Fruit fly (Drosophila melanogaster) whole organism, prepupa: ENCODE data around the gene CG5645.

Experiments used
- CG10631 ChIP-seq: fragments of 200-800 bp; sonication (Bioruptor generic); optimal IDR thresholded peaks from 2 replicates; lab custom pipeline; 2016; ENCODE audit warnings: missing biosample characterization, missing genetic modification characterization
- CG10669 ChIP-seq: fragments of 200-800 bp; sonication (Bioruptor generic); optimal IDR thresholded peaks from 3 replicates; lab custom pipeline; 2018; ENCODE audit warnings: missing biosample characterization, mild to moderate bottlenecking, missing genetic modification characterization, moderate library complexity
- CG11294 ChIP-seq: fragments of 200-800 bp; sonication (Bioruptor generic); IDR thresholded peaks from 2 replicates; pipeline ENCODE4 v1.3.6; 2022; ENCODE audit warnings: missing biosample characterization, missing genetic modification characterization
- CG11762 ChIP-seq: fragments of 200-800 bp; sonication (Bioruptor generic); optimal IDR thresholded peaks from 3 replicates; lab custom pipeline; 2016; ENCODE audit warnings: missing biosample characterization, missing genetic modification characterization; ENCODE audit not compliant: insufficient read depth
- CG15336 ChIP-seq: fragments of 200-800 bp; sonication (Bioruptor generic); IDR thresholded peaks from 2 replicates; pipeline ENCODE4 v1.3.6; 2022; ENCODE audit warnings: missing biosample characterization, missing genetic modification characterization
- CG1621 ChIP-seq: fragments of 200-800 bp; sonication (Bioruptor generic); optimal IDR thresholded peaks from 3 replicates; lab custom pipeline; 2018; ENCODE audit warnings: missing biosample characterization, mild to moderate bottlenecking, missing genetic modification characterization
- CG16779 ChIP-seq: fragments of 200-800 bp; sonication (Bioruptor generic); optimal IDR thresholded peaks from 3 replicates; lab custom pipeline; 2017; ENCODE audit warnings: missing biosample characterization, mild to moderate bottlenecking, missing genetic modification characterization
- CG3032 ChIP-seq: fragments of 200-800 bp; optimal IDR thresholded peaks from 2 replicates; lab custom pipeline; 2019; ENCODE audit warnings: missing biosample characterization, mild to moderate bottlenecking, missing genetic modification characterization, moderate library complexity
- CG31627 ChIP-seq: fragments of 200-800 bp; sonication (Bioruptor generic); optimal IDR thresholded peaks from 3 replicates; lab custom pipeline; 2016; ENCODE audit warnings: missing biosample characterization, missing genetic modification characterization
- CG32006 ChIP-seq: fragments of 200-800 bp; sonication (Bioruptor generic); optimal IDR thresholded peaks from 3 replicates; lab custom pipeline; 2017; ENCODE audit warnings: missing biosample characterization, mild to moderate bottlenecking, missing genetic modification characterization
- CG34406 ChIP-seq: fragments of 200-800 bp; sonication (Bioruptor generic); optimal IDR thresholded peaks from 3 replicates; lab custom pipeline; 2016; ENCODE audit warnings: missing biosample characterization, missing genetic modification characterization
- CG3919 ChIP-seq: fragments of 200-800 bp; sonication (Bioruptor generic); optimal IDR thresholded peaks from 3 replicates; lab custom pipeline; 2016; ENCODE audit warnings: missing biosample characterization, missing genetic modification characterization
- CG6163 ChIP-seq: fragments of 200-800 bp; sonication (Bioruptor generic); IDR thresholded peaks from 3 replicates; pipeline ENCODE4 v1.3.6; 2022; ENCODE audit warnings: missing biosample characterization, missing genetic modification characterization
- CG6792 ChIP-seq: fragments of 200-800 bp; sonication (Bioruptor generic); optimal IDR thresholded peaks from 3 replicates; lab custom pipeline; 2016; ENCODE audit warnings: missing biosample characterization, missing genetic modification characterization
- CG6808 ChIP-seq: fragments of 200-800 bp; sonication (Bioruptor generic); optimal IDR thresholded peaks from 3 replicates; lab custom pipeline; 2017; ENCODE audit warnings: missing biosample characterization, missing genetic modification characterization, mild to moderate bottlenecking, moderate library complexity, missing genetic modification reagents
- CG8119 ChIP-seq: fragments of 200-800 bp; sonication (Bioruptor generic); IDR thresholded peaks from 3 replicates; pipeline ENCODE4 v1.3.6; 2022; ENCODE audit warnings: missing biosample characterization, missing genetic modification characterization
- CG8632 ChIP-seq: fragments of 200-800 bp; sonication (Bioruptor generic); optimal IDR thresholded peaks from 3 replicates; lab custom pipeline; 2016; ENCODE audit warnings: missing biosample characterization, missing genetic modification characterization
- Eip75B ChIP-seq: fragments of 200-800 bp; sonication (Bioruptor generic); optimal IDR thresholded peaks from 3 replicates; lab custom pipeline; 2016; ENCODE audit warnings: missing biosample characterization, missing genetic modification characterization
- Eip93F ChIP-seq: fragments of 200-800 bp; sonication (Bioruptor generic); optimal IDR thresholded peaks from 2 replicates; lab custom pipeline; 2016; ENCODE audit warnings: missing biosample characterization, mild to moderate bottlenecking, missing genetic modification characterization
- Ets21C ChIP-seq: fragments of 200-800 bp; sonication (Bioruptor generic); optimal IDR thresholded peaks from 3 replicates; lab custom pipeline; 2016; ENCODE audit warnings: missing biosample characterization, missing genetic modification characterization
- Ets96B ChIP-seq: fragments of 200-800 bp; optimal IDR thresholded peaks from 2 replicates; lab custom pipeline; 2019; ENCODE audit warnings: missing biosample characterization, mild to moderate bottlenecking, missing genetic modification characterization, moderate library complexity
- Hr38 ChIP-seq: sonication (Bioruptor generic); optimal IDR thresholded peaks from 2 replicates; lab custom pipeline; 2016; ENCODE audit warnings: missing biosample characterization, missing genetic modification characterization
- Hr39 ChIP-seq: fragments of 200-800 bp; sonication (Bioruptor generic); optimal IDR thresholded peaks from 2 replicates; lab custom pipeline; 2016; ENCODE audit warnings: missing biosample characterization, missing genetic modification characterization
- Met ChIP-seq: fragments of 200-800 bp; sonication (Bioruptor generic); optimal IDR thresholded peaks from 3 replicates; lab custom pipeline; 2016; ENCODE audit warnings: missing biosample characterization, missing genetic modification characterization
- OdsH ChIP-seq: fragments of 200-800 bp; sonication (Bioruptor generic); optimal IDR thresholded peaks from 3 replicates; lab custom pipeline; 2016; ENCODE audit warnings: missing biosample characterization, missing genetic modification characterization
- Smox ChIP-seq: fragments of 200-800 bp; sonication (Bioruptor generic); optimal IDR thresholded peaks from 3 replicates; lab custom pipeline; 2016; ENCODE audit warnings: missing biosample characterization, missing genetic modification characterization
- Sox102F ChIP-seq: fragments of 200-800 bp; sonication (Bioruptor generic); optimal IDR thresholded peaks from 2 replicates; lab custom pipeline; 2016; ENCODE audit warnings: missing biosample characterization, mild to moderate bottlenecking, missing genetic modification characterization
- Sox15 ChIP-seq: fragments of 200-800 bp; sonication (Bioruptor generic); optimal IDR thresholded peaks from 3 replicates; lab custom pipeline; 2016; ENCODE audit warnings: missing biosample characterization, missing genetic modification characterization
- achi ChIP-seq: fragments of 200-800 bp; sonication (Bioruptor generic); optimal IDR thresholded peaks from 3 replicates; lab custom pipeline; 2016; ENCODE audit warnings: missing biosample characterization, missing genetic modification characterization
- acj6 ChIP-seq: fragments of 200-800 bp; sonication (Bioruptor generic); optimal IDR thresholded peaks from 3 replicates; lab custom pipeline; 2016; ENCODE audit warnings: missing biosample characterization, missing genetic modification characterization
- cyc ChIP-seq: fragments of 200-800 bp; sonication (Bioruptor generic); optimal IDR thresholded peaks from 3 replicates; lab custom pipeline; 2016; ENCODE audit warnings: missing biosample characterization, missing genetic modification characterization
- dac ChIP-seq: fragments of 200-800 bp; sonication (Bioruptor generic); optimal IDR thresholded peaks from 2 replicates; lab custom pipeline; 2017; ENCODE audit warnings: missing biosample characterization, mild to moderate bottlenecking, missing genetic modification characterization
- dsx ChIP-seq: fragments of 200-800 bp; optimal IDR thresholded peaks from 3 replicates; lab custom pipeline; 2019; ENCODE audit warnings: missing biosample characterization, mild to moderate bottlenecking, missing genetic modification characterization, moderate library complexity; ENCODE audit not compliant: poor library complexity, severe bottlenecking
- esn ChIP-seq: fragments of 200-800 bp; sonication (Bioruptor generic); optimal IDR thresholded peaks from 2 replicates; lab custom pipeline; 2016; ENCODE audit warnings: missing biosample characterization, mild to moderate bottlenecking, missing genetic modification characterization, moderate library complexity
- fkh ChIP-seq: fragments of 200-800 bp; sonication (Bioruptor generic); optimal IDR thresholded peaks from 3 replicates; lab custom pipeline; 2017; ENCODE audit warnings: missing biosample characterization, mild to moderate bottlenecking, missing genetic modification characterization, moderate library complexity
- lz ChIP-seq: fragments of 200-800 bp; sonication (Bioruptor generic); optimal IDR thresholded peaks from 3 replicates; lab custom pipeline; 2016; ENCODE audit warnings: missing biosample characterization, missing genetic modification characterization
- net ChIP-seq: fragments of 200-800 bp; sonication (Bioruptor generic); optimal IDR thresholded peaks from 3 replicates; lab custom pipeline; 2016; ENCODE audit warnings: missing biosample characterization, missing genetic modification characterization
- pdm3 ChIP-seq: fragments of 200-800 bp; sonication (Bioruptor generic); optimal IDR thresholded peaks from 3 replicates; lab custom pipeline; 2016; ENCODE audit warnings: missing biosample characterization, missing genetic modification characterization
- salr ChIP-seq, 2 experiments: fragments of 200-800 bp; sonication (Bioruptor generic); optimal IDR thresholded peaks; 3 replicates each; lab custom pipeline; 2016 to 2018; ENCODE audit warnings: missing biosample characterization in 2 of 2, missing genetic modification characterization in 2 of 2, mild to moderate bottlenecking in 1 of 2
- spab ChIP-seq: fragments of 200-800 bp; sonication (Bioruptor generic); optimal IDR thresholded peaks from 2 replicates; lab custom pipeline; 2017; ENCODE audit warnings: missing biosample characterization, mild to moderate bottlenecking, missing genetic modification characterization, missing genetic modification reagents
- ss ChIP-seq, 2 experiments: fragments of 200-800 bp; sonication (Bioruptor generic); optimal IDR thresholded peaks; 2 replicates in 1 of 2; 3 replicates in 1 of 2; lab custom pipeline; 2017 to 2018; ENCODE audit warnings: mild to moderate bottlenecking in 2 of 2, missing biosample characterization in 2 of 2, missing genetic modification characterization in 2 of 2, moderate library complexity in 1 of 2
- svp ChIP-seq: fragments of 200-800 bp; sonication (Bioruptor generic); peaks from one replicate; lab custom pipeline; 2016; ENCODE audit warnings: missing biosample characterization, missing genetic modification characterization
- topi ChIP-seq: fragments of 200-800 bp; sonication (Bioruptor generic); optimal IDR thresholded peaks from 3 replicates; lab custom pipeline; 2016; ENCODE audit warnings: missing biosample characterization, missing genetic modification characterization
- vri ChIP-seq: fragments of 200-800 bp; sonication (Bioruptor generic); optimal IDR thresholded peaks from 3 replicates; lab custom pipeline; 2016; ENCODE audit warnings: missing biosample characterization, mild to moderate bottlenecking, missing genetic modification characterization

CG5645 gene

DNA sequence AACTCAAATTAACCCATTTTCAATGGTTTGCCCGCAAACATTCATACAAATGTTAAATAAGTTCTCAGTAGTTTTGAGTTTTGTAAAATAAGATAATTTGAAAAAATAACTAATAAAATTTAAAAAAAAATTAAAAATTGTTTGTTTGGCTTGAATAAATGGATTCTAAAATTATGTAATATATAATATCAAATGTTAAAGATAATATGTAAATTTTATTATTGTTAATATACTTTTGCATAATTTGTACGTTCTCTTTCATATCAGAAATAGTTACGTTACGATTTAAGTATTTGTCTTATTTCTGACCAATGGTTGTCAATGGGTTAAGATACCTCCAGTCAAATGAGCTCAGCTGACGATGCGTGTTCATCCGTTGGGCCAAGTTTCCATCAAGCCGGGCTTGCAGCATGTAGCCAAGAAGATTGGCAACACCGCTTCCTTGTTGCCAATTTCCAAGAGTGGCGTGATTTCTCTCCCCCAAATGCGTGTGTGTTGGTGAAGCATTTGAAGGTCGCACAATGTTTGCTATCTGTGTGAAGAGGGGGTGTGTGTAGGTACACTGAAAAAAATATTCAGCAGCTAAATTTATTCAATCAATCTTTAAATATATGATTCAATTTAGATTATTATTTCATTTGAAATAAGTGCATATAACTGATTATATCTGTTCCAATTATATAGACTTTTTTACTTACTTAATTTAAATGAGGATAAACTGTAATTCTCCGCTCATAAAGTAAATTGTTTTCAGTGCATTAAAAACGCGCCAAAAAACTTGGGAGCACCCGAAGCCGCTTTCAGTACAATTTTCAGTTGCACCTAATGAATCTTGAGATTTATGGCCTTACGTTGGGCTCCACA, 39.5 kb downstream of the CG5645 start (continued):
- peak; percentile 14 for TF ChIP-seq CG10669
- TF ChIP-seq Hr39, result peak; percentile 7
- peak; percentile 68 for TF ChIP-seq CG8119 (GFP tag; lab: Robert Waterston, UW)
- TF ChIP-seq esn (GFP tag; lab: Kevin White, UChicago), result peak; percentile 50
- TF ChIP-seq CG6808 (GFP tag; lab: Kevin White, UChicago), result peak; percentile 42
- TF ChIP-seq ss (GFP tag; optimal IDR thresholded peaks at IDR 0.05; lab: Kevin White, UChicago), result peak; percentile 38 to 64
- TF ChIP-seq OdsH (GFP tag; lab: Kevin White, UChicago), result peak; percentile 34
- peak; percentile 6 for TF ChIP-seq Sox15 (GFP tag; lab: Kevin White, UChicago)
- peak; percentile 73 for TF ChIP-seq CG32006 (GFP tag; lab: Kevin White, UChicago)
- peak; percentile 66 for TF ChIP-seq Smox (GFP tag; lab: Kevin White, UChicago)
- no peak for TF ChIP-seq Eip93F (GFP tag; lab: Kevin White, UChicago)
- peak; percentile 77 for TF ChIP-seq svp (GFP tag; lab: Kevin White, UChicago)
- TF ChIP-seq salr (GFP tag; optimal IDR thresholded peaks at IDR 0.05; lab: Kevin White, UChicago), result peak in 1 of 2 experiments; percentile 32
- TF ChIP-seq CG6792 (GFP tag; lab: Kevin White, UChicago), result peak; percentile 21
- peak; percentile 42 for TF ChIP-seq achi
- peak; percentile 26 for TF ChIP-seq vri (GFP tag; lab: Kevin White, UChicago)
- peak; percentile 75 for TF ChIP-seq CG15336
- peak; percentile 66 for TF ChIP-seq CG3919 (GFP tag; lab: Kevin White, UChicago)
- TF ChIP-seq pdm3 (GFP tag; lab: Kevin White, UChicago), result peak; percentile 57
- peak; percentile 44 for TF ChIP-seq acj6 (GFP tag; lab: Kevin White, UChicago)
- peak; percentile 23 for TF ChIP-seq CG11762 (GFP tag; lab: Kevin White, UChicago)
- TF ChIP-seq CG16779 (tag; lab: Kevin White, UChicago), result no peak
- TF ChIP-seq CG3032 (tag; lab: Kevin White, UChicago), result peak; percentile 74
- peak; percentile 66 for TF ChIP-seq dsx (GFP tag; lab: Kevin White, UChicago)
- peak; percentile 75 for TF ChIP-seq CG6163 (GFP tag; lab: Robert Waterston, UW)
- TF ChIP-seq, all 60 proteins: peak for 52

DNA sequence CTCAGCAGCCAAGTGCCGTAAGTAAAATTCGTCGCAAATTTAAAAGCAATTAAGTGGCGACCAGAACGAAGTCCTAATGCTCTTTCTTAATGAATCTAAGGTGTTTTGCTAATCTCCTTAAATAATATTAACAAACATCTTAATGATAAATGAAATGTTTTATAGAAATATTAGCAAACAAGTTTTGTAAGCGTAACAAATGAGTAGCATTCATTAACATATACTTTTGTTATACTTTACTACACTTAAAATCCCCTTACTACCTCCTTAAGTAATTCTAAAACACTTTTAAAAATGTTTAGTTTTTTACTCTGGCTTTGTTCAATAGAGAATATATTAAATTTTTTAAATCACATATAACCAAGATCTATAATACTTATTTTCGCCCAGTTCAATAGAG, 40.5 kb downstream of the CG5645 start:
- TF ChIP-seq vri (GFP tag; lab: Kevin White, UChicago), result no peak
- no peak for TF ChIP-seq achi
- TF ChIP-seq Sox102F (GFP tag; lab: Kevin White, UChicago), result no peak
- TF ChIP-seq CG10669, result no peak
- TF ChIP-seq lz, result peak; percentile 31
- TF ChIP-seq CG31627, result peak; percentile 8
- TF ChIP-seq dac (GFP tag; lab: Kevin White, UChicago), result no peak
- no peak for TF ChIP-seq Ets21C
- TF ChIP-seq esn (GFP tag; lab: Kevin White, UChicago), result peak; percentile 66
- no peak for TF ChIP-seq Hr38 (GFP tag; lab: Kevin White, UChicago)
- no peak for TF ChIP-seq spab (GFP tag; lab: Kevin White, UChicago)
- TF ChIP-seq acj6 (GFP tag; lab: Kevin White, UChicago), result no peak
- TF ChIP-seq Smox (GFP tag; lab: Kevin White, UChicago), result peak; percentile 31
- TF ChIP-seq CG15336, result no peak
- no peak for TF ChIP-seq fkh (GFP tag; lab: Kevin White, UChicago)
- TF ChIP-seq OdsH (GFP tag; lab: Kevin White, UChicago), result peak; percentile 2
- peak; percentile 37 for TF ChIP-seq Met (GFP tag; lab: Kevin White, UChicago)
- peak; percentile 1 for TF ChIP-seq Hr39
- no peak for TF ChIP-seq CG8632 (GFP tag; lab: Kevin White, UChicago)
- TF ChIP-seq CG32006 (GFP tag; lab: Kevin White, UChicago), result no peak
- no peak for TF ChIP-seq net (GFP tag; lab: Kevin White, UChicago)
- TF ChIP-seq topi, result peak; percentile 20
- no peak for TF ChIP-seq ss (GFP tag; optimal IDR thresholded peaks at IDR 0.05; lab: Kevin White, UChicago)
- TF ChIP-seq pdm3 (GFP tag; lab: Kevin White, UChicago), result peak; percentile 16
- no peak for TF ChIP-seq Ets96B (tag; lab: Kevin White, UChicago)
- peak; percentile 28 for TF ChIP-seq cyc (GFP tag; lab: Kevin White, UChicago)
- TF ChIP-seq Sox15 (GFP tag; lab: Kevin White, UChicago), result no peak
- no peak for TF ChIP-seq CG1621 (tag; lab: Kevin White, UChicago)
- no peak for TF ChIP-seq CG16779 (tag; lab: Kevin White, UChicago)
- TF ChIP-seq CG34406 (GFP tag; lab: Kevin White, UChicago), result peak; percentile 4
- no peak for TF ChIP-seq salr (GFP tag; optimal IDR thresholded peaks at IDR 0.05; lab: Kevin White, UChicago)
- no peak for TF ChIP-seq dsx (GFP tag; lab: Kevin White, UChicago)
- TF ChIP-seq CG6163 (GFP tag; lab: Robert Waterston, UW), result no peak
- peak; percentile 69 for TF ChIP-seq svp (GFP tag; lab: Kevin White, UChicago)
- no peak for TF ChIP-seq CG11294
- no peak for TF ChIP-seq CG10631 (GFP tag; lab: Kevin White, UChicago)
- peak; percentile 2 for TF ChIP-seq Eip75B (GFP tag; lab: Kevin White, UChicago)
- TF ChIP-seq, all 60 proteins: peak for 13
